Fruit fly (Drosophila melanogaster): ENCODE results near the gene Cad87A.

dm6 chr3R:11991538-11992164 is 42.7 kb upstream of the Cad87A start:
- TF ChIP-seq CG11617 (GFP tag; optimal IDR thresholded peaks at IDR 0.05) = no peak
- TF ChIP-seq Mnt (GFP tag; optimal IDR thresholded peaks at IDR 0.05) = no peak
- no peak for TF ChIP-seq CG14711 (tag; optimal IDR thresholded peaks at IDR 0.05)
- no peak for TF ChIP-seq CG5204 (GFP tag; optimal IDR thresholded peaks at IDR 0.05)

All from whole organism, adult.